Fruit fly (Drosophila melanogaster): ENCODE results near the gene CG9512.

DNA sequence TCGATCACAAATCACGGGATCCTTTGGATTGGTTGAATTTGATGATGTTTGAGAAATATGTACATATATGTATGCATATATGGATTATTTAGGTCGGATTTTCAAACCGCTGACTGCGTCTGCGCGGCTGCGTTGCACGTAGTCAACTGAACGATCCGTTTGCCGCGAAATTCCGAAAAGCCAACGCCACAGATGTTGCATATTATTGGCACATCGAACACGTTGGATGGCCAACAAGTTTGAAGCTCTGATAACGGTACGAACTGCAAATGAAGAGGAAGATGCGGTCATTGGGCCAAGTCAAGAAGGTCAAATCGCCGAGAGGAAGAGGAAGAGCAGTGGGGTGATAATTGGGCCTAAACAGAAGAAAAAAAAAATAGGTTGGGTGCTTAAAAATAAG is 34.3 kb downstream of the CG9512 start, which contains the start of gene CG9518:
- TF ChIP-seq HLHmδ (GFP tag; optimal IDR thresholded peaks at IDR 0.05) (no peak), Hr39 (optimal IDR thresholded peaks at IDR 0.05) (no peak), CG13894 (tag; optimal IDR thresholded peaks at IDR 0.05) (no peak), psq (GFP tag; optimal IDR thresholded peaks at IDR 0.05) (no peak), CG16815 (GFP tag; optimal IDR thresholded peaks at IDR 0.05) (no peak), CG9609 (GFP tag; optimal IDR thresholded peaks at IDR 0.05) (no peak)
